Fruit fly (Drosophila melanogaster) whole organism, prepupa: Measurements from ENCODE around the gene tefu.

Experiments
- CG10669 ChIP-seq: fragments of 200-800 bp; sonication (Bioruptor generic); optimal IDR thresholded peaks from 3 replicates; lab custom pipeline; 2018; ENCODE audit warnings: missing biosample characterization, mild to moderate bottlenecking, missing genetic modification characterization, moderate library complexity
- CG15336 ChIP-seq: fragments of 200-800 bp; sonication (Bioruptor generic); IDR thresholded peaks from 2 replicates; pipeline ENCODE4 v1.3.6; 2022; ENCODE audit warnings: missing biosample characterization, missing genetic modification characterization
- CG8119 ChIP-seq: fragments of 200-800 bp; sonication (Bioruptor generic); IDR thresholded peaks from 3 replicates; pipeline ENCODE4 v1.3.6; 2022; ENCODE audit warnings: missing biosample characterization, missing genetic modification characterization
- Gug ChIP-seq: fragments of 200-800 bp; sonication (Bioruptor generic); IDR thresholded peaks from 2 replicates; pipeline ENCODE4 v1.3.6; 2022; ENCODE audit warnings: missing biosample characterization, missing genetic modification characterization
- Hr38 ChIP-seq: sonication (Bioruptor generic); optimal IDR thresholded peaks from 2 replicates; lab custom pipeline; 2016; ENCODE audit warnings: missing biosample characterization, missing genetic modification characterization
- Hr39 ChIP-seq: fragments of 200-800 bp; sonication (Bioruptor generic); optimal IDR thresholded peaks from 2 replicates; lab custom pipeline; 2016; ENCODE audit warnings: missing biosample characterization, missing genetic modification characterization
- Sox102F ChIP-seq: fragments of 200-800 bp; sonication (Bioruptor generic); optimal IDR thresholded peaks from 2 replicates; lab custom pipeline; 2016; ENCODE audit warnings: missing biosample characterization, mild to moderate bottlenecking, missing genetic modification characterization
- eg ChIP-seq: fragments of 200-800 bp; sonication (Bioruptor generic); IDR thresholded peaks from 3 replicates; pipeline ENCODE4 v1.3.6; 2022; ENCODE audit warnings: missing biosample characterization, missing genetic modification characterization
- fd85E ChIP-seq: fragments of 200-800 bp; sonication (Bioruptor generic); optimal IDR thresholded peaks from 3 replicates; lab custom pipeline; 2016; ENCODE audit warnings: missing biosample characterization, missing genetic modification characterization
- lz ChIP-seq: fragments of 200-800 bp; sonication (Bioruptor generic); optimal IDR thresholded peaks from 3 replicates; lab custom pipeline; 2016; ENCODE audit warnings: missing biosample characterization, missing genetic modification characterization

dm6 chr3R:15197373-15197772 lies 44.7 kb downstream of the tefu start:
- TF ChIP-seq eg (GFP tag; lab: Robert Waterston, UW) (no peak), Sox102F (no peak), CG8119 (GFP tag; lab: Robert Waterston, UW) (no peak), Hr38 (no peak), CG15336 (GFP tag; lab: Robert Waterston, UW) (no peak), Hr39 (GFP tag; lab: Kevin White, UChicago) (no peak), fd85E (no peak), Gug (GFP tag; lab: Robert Waterston, UW) (no peak), CG10669 (GFP tag; lab: Kevin White, UChicago) (no peak), lz (GFP tag; lab: Kevin White, UChicago) (no peak)
